Fruit fly (Drosophila melanogaster) whole organism, embryonic: ENCODE data around the gene Ifrd1.

Experiments
- ATbp ChIP-seq: fragments of 200-800 bp; sonication (Bioruptor generic); optimal IDR thresholded peaks from 2 replicates; lab custom pipeline; 2017; ENCODE audit warnings: missing biosample characterization, mild to moderate bottlenecking, missing genetic modification characterization, missing genetic modification reagents
- B-H2 ChIP-seq: fragments of 200-800 bp; sonication (Bioruptor generic); optimal IDR thresholded peaks from 2 replicates; lab custom pipeline; 2018; ENCODE audit warnings: missing biosample characterization, mild to moderate bottlenecking, missing genetic modification characterization
- CG12744 ChIP-seq: fragments of 200-800 bp; sonication (Bioruptor generic); optimal IDR thresholded peaks from 2 replicates; lab custom pipeline; 2016; ENCODE audit warnings: missing biosample characterization, missing genetic modification characterization
- CG14441 ChIP-seq: fragments of 200-800 bp; sonication (Bioruptor generic); IDR thresholded peaks from 2 replicates; pipeline ENCODE4 v1.3.6; 2022; ENCODE audit warnings: missing biosample characterization, missing genetic modification characterization
- CG18764 ChIP-seq: fragments of 200-800 bp; sonication (Bioruptor generic); optimal IDR thresholded peaks from 3 replicates; lab custom pipeline; 2016; ENCODE audit warnings: missing biosample characterization, missing genetic modification characterization
- CG2678 ChIP-seq: fragments of 200-800 bp; sonication (Bioruptor generic); optimal IDR thresholded peaks from 3 replicates; lab custom pipeline; 2019; ENCODE audit warnings: missing biosample characterization, mild to moderate bottlenecking, missing genetic modification characterization, moderate library complexity
- CG2875 ChIP-seq: fragments of 200-800 bp; sonication (Bioruptor generic); optimal IDR thresholded peaks from 2 replicates; lab custom pipeline; 2017; ENCODE audit warnings: missing biosample characterization, mild to moderate bottlenecking, missing genetic modification characterization, missing genetic modification reagents
- CG3407 ChIP-seq: fragments of 200-800 bp; sonication (Bioruptor generic); optimal IDR thresholded peaks from 2 replicates; lab custom pipeline; 2018; ENCODE audit warnings: missing biosample characterization, mild to moderate bottlenecking, missing genetic modification characterization
- CG3995 ChIP-seq: fragments of 200-800 bp; sonication (Bioruptor generic); optimal IDR thresholded peaks from 3 replicates; lab custom pipeline; 2016; ENCODE audit warnings: missing biosample characterization, missing genetic modification characterization
- CG4328 ChIP-seq: fragments of 200-800 bp; sonication (Bioruptor generic); optimal IDR thresholded peaks from 3 replicates; lab custom pipeline; 2017; ENCODE audit warnings: missing biosample characterization, missing genetic modification reagents, missing genetic modification characterization
- CG43689 ChIP-seq: fragments of 200-800 bp; sonication (Bioruptor generic); IDR thresholded peaks from 2 replicates; pipeline ENCODE4 v1.3.6; 2022; ENCODE audit warnings: missing biosample characterization, missing genetic modification characterization
- CG4820 ChIP-seq: fragments of 200-800 bp; sonication (Bioruptor generic); optimal IDR thresholded peaks from 3 replicates; lab custom pipeline; 2016; ENCODE audit warnings: missing biosample characterization, missing genetic modification characterization
- CG7963 ChIP-seq: fragments of 200-800 bp; sonication (Bioruptor generic); IDR thresholded peaks from 3 replicates; pipeline ENCODE4 v1.3.6; 2022; ENCODE audit warnings: missing biosample characterization, missing genetic modification characterization; ENCODE audit not compliant: partially characterized antibody
- CG9437 ChIP-seq: fragments of 200-800 bp; sonication (Bioruptor generic); optimal IDR thresholded peaks from 2 replicates; lab custom pipeline; 2018; ENCODE audit warnings: missing biosample characterization, mild to moderate bottlenecking, missing genetic modification characterization
- CG9609 ChIP-seq: fragments of 200-800 bp; sonication (Bioruptor generic); optimal IDR thresholded peaks from 3 replicates; lab custom pipeline; 2016; ENCODE audit warnings: missing biosample characterization, missing genetic modification characterization
- Chrac-16 ChIP-seq: fragments of 200-800 bp; sonication (Bioruptor generic); optimal IDR thresholded peaks from 3 replicates; lab custom pipeline; 2016; ENCODE audit warnings: missing biosample characterization, missing genetic modification characterization
- CoRest ChIP-seq: fragments of 200-800 bp; sonication (Bioruptor generic); optimal IDR thresholded peaks from 3 replicates; lab custom pipeline; 2018; ENCODE audit warnings: missing biosample characterization, mild to moderate bottlenecking, missing genetic modification characterization, moderate library complexity
- D19A ChIP-seq: fragments of 200-800 bp; optimal IDR thresholded peaks from 3 replicates; lab custom pipeline; 2019; ENCODE audit warnings: missing biosample characterization, mild to moderate bottlenecking, missing genetic modification characterization, moderate library complexity
- Dek ChIP-seq: fragments of 200-800 bp; sonication (Bioruptor generic); optimal IDR thresholded peaks from 3 replicates; lab custom pipeline; 2019; ENCODE audit warnings: missing biosample characterization, mild to moderate bottlenecking, missing genetic modification characterization, moderate library complexity
- E2f1 ChIP-seq: fragments of 200-800 bp; sonication (Bioruptor generic); IDR thresholded peaks from 2 replicates; pipeline ENCODE4 v1.3.6; 2022; ENCODE audit warnings: missing biosample characterization, missing genetic modification characterization
- E2f2 ChIP-seq: fragments of 200-800 bp; sonication (Bioruptor generic); IDR thresholded peaks from 2 replicates; pipeline ENCODE4 v1.3.6; 2022; ENCODE audit warnings: missing biosample characterization, missing genetic modification characterization
- Eip74EF ChIP-seq, 2 experiments: fragments of 200-800 bp in 1 of 2; fragments of >200 bp in 1 of 2; sonication (Bioruptor generic) in 1 of 2; optimal IDR thresholded peaks; 2 replicates each; lab custom pipeline; 2017 to 2019; ENCODE audit warnings: missing biosample characterization in 2 of 2, missing genetic modification characterization in 2 of 2, mild to moderate bottlenecking in 1 of 2, moderate library complexity in 1 of 2
- Fer1 ChIP-seq: fragments of 200-800 bp; sonication (Bioruptor generic); optimal IDR thresholded peaks from 2 replicates; lab custom pipeline; 2017; ENCODE audit warnings: missing biosample characterization, mild to moderate bottlenecking, missing genetic modification characterization
- Fer3 ChIP-seq: fragments of 200-800 bp; sonication (Bioruptor generic); optimal IDR thresholded peaks from 2 replicates; lab custom pipeline; 2018; ENCODE audit warnings: missing biosample characterization, mild to moderate bottlenecking, missing genetic modification characterization, moderate library complexity
- Hr3 ChIP-seq: fragments of 200-800 bp; sonication (Bioruptor generic); optimal IDR thresholded peaks from 3 replicates; lab custom pipeline; 2016; ENCODE audit warnings: missing biosample characterization, missing genetic modification characterization
- Hr51 ChIP-seq, 2 experiments: fragments of 200-800 bp; sonication (Bioruptor generic); optimal IDR thresholded peaks; 2 replicates in 1 of 2; 3 replicates in 1 of 2; lab custom pipeline; 2016 to 2018; ENCODE audit warnings: missing biosample characterization in 2 of 2, missing genetic modification characterization in 2 of 2, mild to moderate bottlenecking in 1 of 2, moderate library complexity in 1 of 2
- Meics ChIP-seq: fragments of 200-800 bp; sonication (Bioruptor generic); optimal IDR thresholded peaks from 2 replicates; lab custom pipeline; 2017; ENCODE audit warnings: missing biosample characterization, mild to moderate bottlenecking, missing genetic modification characterization
- Oli ChIP-seq: fragments of 200-800 bp; sonication (Bioruptor generic); optimal IDR thresholded peaks from 2 replicates; lab custom pipeline; 2018; ENCODE audit warnings: missing biosample characterization, mild to moderate bottlenecking, missing genetic modification characterization, moderate library complexity
- PHDP ChIP-seq: fragments of 200-800 bp; sonication (Bioruptor generic); optimal IDR thresholded peaks from 3 replicates; lab custom pipeline; 2018; ENCODE audit warnings: missing biosample characterization, mild to moderate bottlenecking, missing genetic modification characterization, moderate library complexity
- Sox102F ChIP-seq: fragments of 200-800 bp; sonication (Bioruptor generic); optimal IDR thresholded peaks from 2 replicates; lab custom pipeline; 2018; ENCODE audit warnings: missing biosample characterization, mild to moderate bottlenecking, missing genetic modification characterization, moderate library complexity
- Ssrp ChIP-seq: fragments of 200-800 bp; sonication (Bioruptor generic); optimal IDR thresholded peaks from 2 replicates; lab custom pipeline; 2018; ENCODE audit warnings: missing biosample characterization, mild to moderate bottlenecking, missing genetic modification characterization, moderate library complexity
- Xrp1 ChIP-seq: fragments of 200-800 bp; sonication (Bioruptor generic); IDR thresholded peaks from 2 replicates; pipeline ENCODE4 v1.3.6; 2022; ENCODE audit warnings: missing biosample characterization, missing genetic modification characterization
- ase ChIP-seq: fragments of 200-800 bp; sonication (Bioruptor generic); IDR thresholded peaks from 3 replicates; pipeline ENCODE4 v1.3.6; 2022; ENCODE audit warnings: missing biosample characterization, missing genetic modification characterization
- az2 ChIP-seq: fragments of 200-800 bp; sonication (Bioruptor generic); optimal IDR thresholded peaks from 3 replicates; lab custom pipeline; 2016; ENCODE audit warnings: missing biosample characterization, missing genetic modification characterization
- bbx ChIP-seq: fragments of 200-800 bp; sonication (Bioruptor generic); IDR thresholded peaks from 2 replicates; pipeline ENCODE4 v1.3.6; 2022; ENCODE audit warnings: missing biosample characterization, missing genetic modification characterization; ENCODE audit not compliant: partially characterized antibody
- btn ChIP-seq: fragments of 200-800 bp; sonication (Bioruptor generic); optimal IDR thresholded peaks from 2 replicates; lab custom pipeline; 2016; ENCODE audit warnings: missing biosample characterization, missing genetic modification characterization
- eve ChIP-seq, 2 experiments: fragments of >200 bp; optimal IDR thresholded peaks; 2 replicates each; lab custom pipeline; 2017; ENCODE audit warnings: missing biosample characterization in 2 of 2, missing genetic modification characterization in 2 of 2
- eyg ChIP-seq: fragments of 200-800 bp; sonication (Bioruptor generic); optimal IDR thresholded peaks from 3 replicates; lab custom pipeline; 2016; ENCODE audit warnings: missing biosample characterization, missing genetic modification characterization
- ftz-f1 ChIP-seq: fragments of 200-800 bp; sonication (Bioruptor generic); optimal IDR thresholded peaks from 2 replicates; lab custom pipeline; 2016; ENCODE audit warnings: missing biosample characterization, missing genetic modification characterization
- gce ChIP-seq: fragments of 200-800 bp; sonication (Bioruptor generic); IDR thresholded peaks from 3 replicates; pipeline ENCODE4 v1.3.6; 2022; ENCODE audit warnings: missing biosample characterization, missing genetic modification characterization
- gcm ChIP-seq: fragments of 200-800 bp; sonication (Bioruptor generic); optimal IDR thresholded peaks from 2 replicates; lab custom pipeline; 2019; ENCODE audit warnings: missing biosample characterization, mild to moderate bottlenecking, missing genetic modification characterization, moderate library complexity
- gem ChIP-seq: fragments of 200-800 bp; sonication (Bioruptor generic); optimal IDR thresholded peaks from 2 replicates; lab custom pipeline; 2019; ENCODE audit warnings: missing biosample characterization, mild to moderate bottlenecking, missing genetic modification characterization, moderate library complexity
- gsb-n ChIP-seq: fragments of 200-800 bp; sonication (Bioruptor generic); optimal IDR thresholded peaks from 3 replicates; lab custom pipeline; 2018; ENCODE audit warnings: missing biosample characterization, mild to moderate bottlenecking, missing genetic modification characterization
- lmd ChIP-seq: fragments of 200-800 bp; sonication (Bioruptor generic); IDR thresholded peaks from 2 replicates; pipeline ENCODE4 v1.3.6; 2022; ENCODE audit warnings: missing biosample characterization, missing genetic modification characterization
- nom ChIP-seq: fragments of 200-800 bp; sonication (Bioruptor generic); optimal IDR thresholded peaks from 2 replicates; lab custom pipeline; 2017; ENCODE audit warnings: missing biosample characterization, missing genetic modification characterization, mild to moderate bottlenecking, moderate library complexity, missing genetic modification reagents
- prd ChIP-seq, 3 experiments: fragments of >200 bp in 2 of 3; fragments of 200-800 bp in 1 of 3; sonication (Bioruptor generic) in 1 of 3; optimal IDR thresholded peaks in 2 of 3; IDR thresholded peaks in 1 of 3; 2 replicates in 2 of 3; 3 replicates in 1 of 3; pipeline versions ENCODE4 v1.3.6 to Lab custom; 2017 to 2022; ENCODE audit warnings: missing biosample characterization in 1 of 3, missing genetic modification characterization in 1 of 3
- tio ChIP-seq: fragments of 200-800 bp; sonication (Bioruptor generic); optimal IDR thresholded peaks from 2 replicates; lab custom pipeline; 2017; ENCODE audit warnings: missing biosample characterization, missing genetic modification characterization, inconsistent platforms
- vfl ChIP-seq: fragments of 200-800 bp; sonication (Bioruptor generic); optimal IDR thresholded peaks from 2 replicates; lab custom pipeline; 2016; ENCODE audit warnings: missing biosample characterization, missing genetic modification characterization
- zen ChIP-seq: fragments of 200-800 bp; sonication (Bioruptor generic); optimal IDR thresholded peaks from 3 replicates; lab custom pipeline; 2018; ENCODE audit warnings: missing biosample characterization, mild to moderate bottlenecking, missing genetic modification characterization, moderate library complexity

The Ifrd1 gene

DNA sequence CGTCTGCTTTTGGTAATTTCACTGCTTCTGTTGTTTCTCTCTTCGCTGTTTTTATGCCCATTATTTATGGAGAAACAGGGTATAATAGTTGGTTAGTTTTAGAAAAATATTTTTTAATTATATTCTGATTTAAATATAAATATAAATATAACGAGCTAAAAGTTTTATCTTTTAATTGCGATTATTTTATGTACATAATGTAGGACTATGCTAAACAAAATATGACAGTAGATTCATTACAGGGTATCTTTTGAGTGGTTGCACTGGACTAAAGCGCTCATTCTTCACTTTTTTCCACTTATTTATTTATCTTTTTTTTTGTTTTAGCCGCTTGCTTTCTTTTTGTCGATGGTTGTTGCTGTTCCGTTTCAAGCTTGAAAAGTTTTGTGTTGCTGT lies 30.8 kb upstream of the Ifrd1 start (continued):
- TF ChIP-seq ftz-f1, result no peak
- TF ChIP-seq B-H2 (GFP tag; lab: Kevin White, UChicago), result no peak
- peak; percentile 58 for TF ChIP-seq Hr3
- TF ChIP-seq CG14441 (GFP tag; lab: Robert Waterston, UW), result peak; percentile 34
- 0 out of 3 replicates have a peak, but pooled peaks have one; percentile 38 for TF ChIP-seq gce (GFP tag; lab: Robert Waterston, UW)
- TF ChIP-seq CG3407 (GFP tag; lab: Kevin White, UChicago), result peak; percentile 21
- TF ChIP-seq CG7963, result no peak
- TF ChIP-seq eve (GFP tag; optimal IDR thresholded peaks at IDR 0.05; lab: Kevin White, UChicago), result no peak
- peak; percentile 84 for TF ChIP-seq gem (tag; lab: Kevin White, UChicago)
- TF ChIP-seq eyg, result no peak
- peak; percentile 31 for TF ChIP-seq az2
- peak in 1 of 2 experiments; percentile 18 for TF ChIP-seq Eip74EF (GFP tag; optimal IDR thresholded peaks at IDR 0.05; lab: Kevin White, UChicago)
- TF ChIP-seq CG9609, result no peak
- peak; percentile 41 for TF ChIP-seq CG43689
- TF ChIP-seq Dek (tag; lab: Kevin White, UChicago), result peak; percentile 21
- TF ChIP-seq ase (GFP tag; lab: Robert Waterston, UW), result peak; percentile 35; the same call in 1 of the 3 replicates
- TF ChIP-seq Meics (GFP tag; lab: Kevin White, UChicago), result peak; percentile 14
- peak; percentile 43 for TF ChIP-seq Ssrp (tag; lab: Kevin White, UChicago)
- peak; percentile 67 for TF ChIP-seq Xrp1 (GFP tag; lab: Robert Waterston, UW)
- TF ChIP-seq CG12744, result no peak
- TF ChIP-seq btn, result no peak
- TF ChIP-seq gcm (GFP tag; lab: Kevin White, UChicago), result peak; percentile 30
- TF ChIP-seq CG18764 (GFP tag; lab: Kevin White, UChicago), result no peak
- peak; percentile 12 for TF ChIP-seq CG4820
- TF ChIP-seq Sox102F (GFP tag; lab: Kevin White, UChicago), result peak; percentile 89
- TF ChIP-seq CoRest (tag; lab: Kevin White, UChicago), result peak; percentile 46
- TF ChIP-seq bbx (GFP tag; lab: Robert Waterston, UW), result no peak
- TF ChIP-seq ATbp (GFP tag; lab: Kevin White, UChicago), result peak; percentile 63
- TF ChIP-seq CG2875 (GFP tag; lab: Kevin White, UChicago), result peak; percentile 12
- TF ChIP-seq zen, result no peak
- TF ChIP-seq lmd (GFP tag; lab: Robert Waterston, UW), result peak; percentile 72
- TF ChIP-seq CG3995 (GFP tag; lab: Kevin White, UChicago), result no peak
- peak; percentile 38; the same call in 1 of the 2 replicates for TF ChIP-seq E2f2 (GFP tag; lab: Robert Waterston, UW)
- no peak for TF ChIP-seq Fer3 (tag; lab: Kevin White, UChicago)
- peak; percentile 29 for TF ChIP-seq Chrac-16 (GFP tag; lab: Kevin White, UChicago)
- peak; percentile 59 for TF ChIP-seq PHDP (tag; lab: Kevin White, UChicago)
- peak; percentile 1 for TF ChIP-seq nom (GFP tag; lab: Kevin White, UChicago)
- peak; percentile 55 for TF ChIP-seq E2f1 (GFP tag; lab: Robert Waterston, UW)
- peak in 1 of 2 experiments; percentile 83 for TF ChIP-seq Hr51 (GFP tag; optimal IDR thresholded peaks at IDR 0.05; lab: Kevin White, UChicago)
- TF ChIP-seq vfl (GFP tag; lab: Kevin White, UChicago), result no peak
- TF ChIP-seq CG4328 (GFP tag; lab: Kevin White, UChicago), result no peak
- peak; percentile 49 for TF ChIP-seq CG9437
- TF ChIP-seq Fer1, result peak; percentile 3
- peak; percentile 6 for TF ChIP-seq tio (GFP tag; lab: Kevin White, UChicago)
- peak; percentile 69 for TF ChIP-seq CG2678 (tag; lab: Kevin White, UChicago)
- TF ChIP-seq gsb-n (tag; lab: Kevin White, UChicago), result no peak
- TF ChIP-seq Oli (tag; lab: Kevin White, UChicago), result peak; percentile 50
- peak; percentile 45 for TF ChIP-seq D19A (tag; lab: Kevin White, UChicago)
- no peak for TF ChIP-seq prd (optimal IDR thresholded peaks at IDR 0.05; lab: Kevin White, UChicago)
- TF ChIP-seq prd (GFP tag; IDR thresholded peaks at IDR 0.05; lab: Robert Waterston, UW), result peak; percentile 48; the same call in 1 of the 3 replicates
